Fruit fly (Drosophila melanogaster) whole organism, prepupa: ENCODE results near the gene Tlk.
A peak's percentile ranks its signal among the peaks of the same experiment; 100 is the strongest.

Experiments
- Blimp-1 ChIP-seq: fragments of 200-800 bp; sonication (Bioruptor generic); optimal IDR thresholded peaks from 3 replicates; lab custom pipeline; 2017; ENCODE audit warnings: missing biosample characterization, missing genetic modification characterization, mild to moderate bottlenecking, moderate library complexity, missing genetic modification reagents
- CG10631 ChIP-seq: fragments of 200-800 bp; sonication (Bioruptor generic); optimal IDR thresholded peaks from 2 replicates; lab custom pipeline; 2016; ENCODE audit warnings: missing biosample characterization, missing genetic modification characterization
- CG10669 ChIP-seq: fragments of 200-800 bp; sonication (Bioruptor generic); optimal IDR thresholded peaks from 3 replicates; lab custom pipeline; 2018; ENCODE audit warnings: missing biosample characterization, mild to moderate bottlenecking, missing genetic modification characterization, moderate library complexity
- CG11294 ChIP-seq: fragments of 200-800 bp; sonication (Bioruptor generic); IDR thresholded peaks from 2 replicates; pipeline ENCODE4 v1.3.6; 2022; ENCODE audit warnings: missing biosample characterization, missing genetic modification characterization
- CG11762 ChIP-seq: fragments of 200-800 bp; sonication (Bioruptor generic); optimal IDR thresholded peaks from 3 replicates; lab custom pipeline; 2016; ENCODE audit warnings: missing biosample characterization, missing genetic modification characterization; ENCODE audit not compliant: insufficient read depth
- CG11902 ChIP-seq: fragments of 200-800 bp; sonication (Bioruptor generic); optimal IDR thresholded peaks from 3 replicates; lab custom pipeline; 2016; ENCODE audit warnings: missing biosample characterization, missing genetic modification characterization
- CG15336 ChIP-seq: fragments of 200-800 bp; sonication (Bioruptor generic); IDR thresholded peaks from 2 replicates; pipeline ENCODE4 v1.3.6; 2022; ENCODE audit warnings: missing biosample characterization, missing genetic modification characterization
- CG1621 ChIP-seq: fragments of 200-800 bp; sonication (Bioruptor generic); optimal IDR thresholded peaks from 3 replicates; lab custom pipeline; 2018; ENCODE audit warnings: missing biosample characterization, mild to moderate bottlenecking, missing genetic modification characterization
- CG3032 ChIP-seq: fragments of 200-800 bp; optimal IDR thresholded peaks from 2 replicates; lab custom pipeline; 2019; ENCODE audit warnings: missing biosample characterization, mild to moderate bottlenecking, missing genetic modification characterization, moderate library complexity
- CG32006 ChIP-seq: fragments of 200-800 bp; sonication (Bioruptor generic); optimal IDR thresholded peaks from 3 replicates; lab custom pipeline; 2017; ENCODE audit warnings: missing biosample characterization, mild to moderate bottlenecking, missing genetic modification characterization
- CG34406 ChIP-seq: fragments of 200-800 bp; sonication (Bioruptor generic); optimal IDR thresholded peaks from 3 replicates; lab custom pipeline; 2016; ENCODE audit warnings: missing biosample characterization, missing genetic modification characterization
- CG3919 ChIP-seq: fragments of 200-800 bp; sonication (Bioruptor generic); optimal IDR thresholded peaks from 3 replicates; lab custom pipeline; 2016; ENCODE audit warnings: missing biosample characterization, missing genetic modification characterization
- CG6163 ChIP-seq: fragments of 200-800 bp; sonication (Bioruptor generic); IDR thresholded peaks from 3 replicates; pipeline ENCODE4 v1.3.6; 2022; ENCODE audit warnings: missing biosample characterization, missing genetic modification characterization
- CG6276 ChIP-seq: fragments of 200-800 bp; sonication (Bioruptor generic); optimal IDR thresholded peaks from 2 replicates; lab custom pipeline; 2017; ENCODE audit warnings: missing biosample characterization, mild to moderate bottlenecking, missing genetic modification characterization
- CG6792 ChIP-seq: fragments of 200-800 bp; sonication (Bioruptor generic); optimal IDR thresholded peaks from 3 replicates; lab custom pipeline; 2016; ENCODE audit warnings: missing biosample characterization, missing genetic modification characterization
- CG6808 ChIP-seq: fragments of 200-800 bp; sonication (Bioruptor generic); optimal IDR thresholded peaks from 3 replicates; lab custom pipeline; 2017; ENCODE audit warnings: missing biosample characterization, missing genetic modification characterization, mild to moderate bottlenecking, moderate library complexity, missing genetic modification reagents
- CG6854 ChIP-seq: fragments of 200-800 bp; sonication (Bioruptor generic); optimal IDR thresholded peaks from 2 replicates; lab custom pipeline; 2017; ENCODE audit warnings: missing biosample characterization, mild to moderate bottlenecking, missing genetic modification characterization
- CG7368 ChIP-seq: fragments of 200-800 bp; sonication (Bioruptor generic); optimal IDR thresholded peaks from 3 replicates; lab custom pipeline; 2016; ENCODE audit warnings: missing biosample characterization, missing genetic modification characterization
- CG8119 ChIP-seq: fragments of 200-800 bp; sonication (Bioruptor generic); IDR thresholded peaks from 3 replicates; pipeline ENCODE4 v1.3.6; 2022; ENCODE audit warnings: missing biosample characterization, missing genetic modification characterization
- CG8319 ChIP-seq: fragments of 200-800 bp; sonication (Bioruptor generic); optimal IDR thresholded peaks from 3 replicates; lab custom pipeline; 2016; ENCODE audit warnings: missing biosample characterization, missing genetic modification characterization
- CG8632 ChIP-seq: fragments of 200-800 bp; sonication (Bioruptor generic); optimal IDR thresholded peaks from 3 replicates; lab custom pipeline; 2016; ENCODE audit warnings: missing biosample characterization, missing genetic modification characterization
- CG9139 ChIP-seq: fragments of 200-800 bp; sonication (Bioruptor generic); optimal IDR thresholded peaks from 3 replicates; lab custom pipeline; 2017; ENCODE audit warnings: missing biosample characterization, mild to moderate bottlenecking, missing genetic modification characterization
- Eip75B ChIP-seq: fragments of 200-800 bp; sonication (Bioruptor generic); optimal IDR thresholded peaks from 3 replicates; lab custom pipeline; 2016; ENCODE audit warnings: missing biosample characterization, missing genetic modification characterization
- Eip78C ChIP-seq: fragments of 200-800 bp; sonication (Bioruptor generic); peaks from one replicate; lab custom pipeline; 2016; ENCODE audit warnings: missing biosample characterization, missing genetic modification characterization
- Eip93F ChIP-seq: fragments of 200-800 bp; sonication (Bioruptor generic); optimal IDR thresholded peaks from 2 replicates; lab custom pipeline; 2016; ENCODE audit warnings: missing biosample characterization, mild to moderate bottlenecking, missing genetic modification characterization
- Ets21C ChIP-seq: fragments of 200-800 bp; sonication (Bioruptor generic); optimal IDR thresholded peaks from 3 replicates; lab custom pipeline; 2016; ENCODE audit warnings: missing biosample characterization, missing genetic modification characterization
- Ets96B ChIP-seq: fragments of 200-800 bp; optimal IDR thresholded peaks from 2 replicates; lab custom pipeline; 2019; ENCODE audit warnings: missing biosample characterization, mild to moderate bottlenecking, missing genetic modification characterization, moderate library complexity
- Hr39 ChIP-seq: fragments of 200-800 bp; sonication (Bioruptor generic); optimal IDR thresholded peaks from 2 replicates; lab custom pipeline; 2016; ENCODE audit warnings: missing biosample characterization, missing genetic modification characterization
- Hr4 ChIP-seq: fragments of 200-800 bp; sonication (Bioruptor generic); optimal IDR thresholded peaks from 3 replicates; lab custom pipeline; 2016; ENCODE audit warnings: missing biosample characterization, missing genetic modification characterization
- Lpt ChIP-seq: fragments of 200-800 bp; sonication (Bioruptor generic); optimal IDR thresholded peaks from 3 replicates; lab custom pipeline; 2016; ENCODE audit warnings: missing biosample characterization, missing genetic modification characterization
- Met ChIP-seq: fragments of 200-800 bp; sonication (Bioruptor generic); optimal IDR thresholded peaks from 3 replicates; lab custom pipeline; 2016; ENCODE audit warnings: missing biosample characterization, missing genetic modification characterization
- OdsH ChIP-seq: fragments of 200-800 bp; sonication (Bioruptor generic); optimal IDR thresholded peaks from 3 replicates; lab custom pipeline; 2016; ENCODE audit warnings: missing biosample characterization, missing genetic modification characterization
- Smox ChIP-seq: fragments of 200-800 bp; sonication (Bioruptor generic); optimal IDR thresholded peaks from 3 replicates; lab custom pipeline; 2016; ENCODE audit warnings: missing biosample characterization, missing genetic modification characterization
- Sox102F ChIP-seq: fragments of 200-800 bp; sonication (Bioruptor generic); optimal IDR thresholded peaks from 2 replicates; lab custom pipeline; 2016; ENCODE audit warnings: missing biosample characterization, mild to moderate bottlenecking, missing genetic modification characterization
- Sox14 ChIP-seq: fragments of 200-800 bp; sonication (Bioruptor generic); optimal IDR thresholded peaks from 3 replicates; lab custom pipeline; 2016; ENCODE audit warnings: missing biosample characterization, missing genetic modification characterization
- Sox15 ChIP-seq: fragments of 200-800 bp; sonication (Bioruptor generic); optimal IDR thresholded peaks from 3 replicates; lab custom pipeline; 2016; ENCODE audit warnings: missing biosample characterization, missing genetic modification characterization
- achi ChIP-seq: fragments of 200-800 bp; sonication (Bioruptor generic); optimal IDR thresholded peaks from 3 replicates; lab custom pipeline; 2016; ENCODE audit warnings: missing biosample characterization, missing genetic modification characterization
- cyc ChIP-seq: fragments of 200-800 bp; sonication (Bioruptor generic); optimal IDR thresholded peaks from 3 replicates; lab custom pipeline; 2016; ENCODE audit warnings: missing biosample characterization, missing genetic modification characterization
- eg ChIP-seq: fragments of 200-800 bp; sonication (Bioruptor generic); IDR thresholded peaks from 3 replicates; pipeline ENCODE4 v1.3.6; 2022; ENCODE audit warnings: missing biosample characterization, missing genetic modification characterization
- esn ChIP-seq: fragments of 200-800 bp; sonication (Bioruptor generic); optimal IDR thresholded peaks from 2 replicates; lab custom pipeline; 2016; ENCODE audit warnings: missing biosample characterization, mild to moderate bottlenecking, missing genetic modification characterization, moderate library complexity
- fd59A ChIP-seq: fragments of 200-800 bp; sonication (Bioruptor generic); optimal IDR thresholded peaks from 2 replicates; lab custom pipeline; 2017; ENCODE audit warnings: missing biosample characterization, mild to moderate bottlenecking, missing genetic modification characterization, missing genetic modification reagents
- fd85E ChIP-seq: fragments of 200-800 bp; sonication (Bioruptor generic); optimal IDR thresholded peaks from 3 replicates; lab custom pipeline; 2016; ENCODE audit warnings: missing biosample characterization, missing genetic modification characterization
- fkh ChIP-seq: fragments of 200-800 bp; sonication (Bioruptor generic); optimal IDR thresholded peaks from 3 replicates; lab custom pipeline; 2017; ENCODE audit warnings: missing biosample characterization, mild to moderate bottlenecking, missing genetic modification characterization, moderate library complexity
- lz ChIP-seq: fragments of 200-800 bp; sonication (Bioruptor generic); optimal IDR thresholded peaks from 3 replicates; lab custom pipeline; 2016; ENCODE audit warnings: missing biosample characterization, missing genetic modification characterization
- net ChIP-seq: fragments of 200-800 bp; sonication (Bioruptor generic); optimal IDR thresholded peaks from 3 replicates; lab custom pipeline; 2016; ENCODE audit warnings: missing biosample characterization, missing genetic modification characterization
- pdm3 ChIP-seq: fragments of 200-800 bp; sonication (Bioruptor generic); optimal IDR thresholded peaks from 3 replicates; lab custom pipeline; 2016; ENCODE audit warnings: missing biosample characterization, missing genetic modification characterization
- salr ChIP-seq, 2 experiments: fragments of 200-800 bp; sonication (Bioruptor generic); optimal IDR thresholded peaks; 3 replicates each; lab custom pipeline; 2016 to 2018; ENCODE audit warnings: missing biosample characterization in 2 of 2, missing genetic modification characterization in 2 of 2, mild to moderate bottlenecking in 1 of 2
- spab ChIP-seq: fragments of 200-800 bp; sonication (Bioruptor generic); optimal IDR thresholded peaks from 2 replicates; lab custom pipeline; 2017; ENCODE audit warnings: missing biosample characterization, mild to moderate bottlenecking, missing genetic modification characterization, missing genetic modification reagents
- ss ChIP-seq, 2 experiments: fragments of 200-800 bp; sonication (Bioruptor generic); optimal IDR thresholded peaks; 2 replicates in 1 of 2; 3 replicates in 1 of 2; lab custom pipeline; 2017 to 2018; ENCODE audit warnings: mild to moderate bottlenecking in 2 of 2, missing biosample characterization in 2 of 2, missing genetic modification characterization in 2 of 2, moderate library complexity in 1 of 2
- svp ChIP-seq: fragments of 200-800 bp; sonication (Bioruptor generic); peaks from one replicate; lab custom pipeline; 2016; ENCODE audit warnings: missing biosample characterization, missing genetic modification characterization
- topi ChIP-seq: fragments of 200-800 bp; sonication (Bioruptor generic); optimal IDR thresholded peaks from 3 replicates; lab custom pipeline; 2016; ENCODE audit warnings: missing biosample characterization, missing genetic modification characterization

Tlk gene

dm6 chrX:3739889-3740187 lies 20.0 kb downstream of the Tlk start:
- TF ChIP-seq achi (GFP tag; lab: Kevin White, UChicago) (no peak), Smox (GFP tag; lab: Kevin White, UChicago) (no peak), CG11902 (no peak), fkh (GFP tag; lab: Kevin White, UChicago) (peak; percentile 30)
- TF ChIP-seq, all 60 proteins: peak for 1

dm6 chrX:3740319-3740718 lies 20.5 kb downstream of the Tlk start:
- TF ChIP-seq Smox (GFP tag; lab: Kevin White, UChicago) (no peak), CG8632 (GFP tag; lab: Kevin White, UChicago) (no peak), Eip75B (GFP tag; lab: Kevin White, UChicago) (peak; percentile 7), CG6276 (GFP tag; lab: Kevin White, UChicago) (peak; percentile 50), eg (GFP tag; lab: Robert Waterston, UW) (peak; percentile 74), CG1621 (tag; lab: Kevin White, UChicago) (no peak), esn (GFP tag; lab: Kevin White, UChicago) (no peak), CG6163 (GFP tag; lab: Robert Waterston, UW) (peak; percentile 15; the same call in 1 of the 3 replicates), salr (GFP tag; optimal IDR thresholded peaks at IDR 0.05; lab: Kevin White, UChicago) (no peak), CG34406 (GFP tag; lab: Kevin White, UChicago) (peak; percentile 38), fd59A (GFP tag; lab: Kevin White, UChicago) (no peak), CG11762 (GFP tag; lab: Kevin White, UChicago) (no peak), CG10631 (GFP tag; lab: Kevin White, UChicago) (peak; percentile 28), CG7368 (GFP tag; lab: Kevin White, UChicago) (no peak), Hr4 (peak; percentile 78), CG6854 (GFP tag; lab: Kevin White, UChicago) (no peak), Sox14 (peak; percentile 14), Ets96B (no peak), fd85E (GFP tag; lab: Kevin White, UChicago) (no peak), CG32006 (GFP tag; lab: Kevin White, UChicago) (peak; percentile 77), CG8319 (no peak), Sox102F (GFP tag; lab: Kevin White, UChicago) (no peak), CG11294 (GFP tag; lab: Robert Waterston, UW) (no peak), Lpt (no peak), CG6792 (GFP tag; lab: Kevin White, UChicago) (no peak), OdsH (GFP tag; lab: Kevin White, UChicago) (no peak), Eip93F (GFP tag; lab: Kevin White, UChicago) (no peak), CG8119 (GFP tag; lab: Robert Waterston, UW) (peak; percentile 59; the same call in 2 of the 3 replicates), Eip78C (peak; percentile 45), CG11902 (no peak), CG9139 (no peak), Blimp-1 (GFP tag; lab: Kevin White, UChicago) (no peak), spab (no peak), CG15336 (GFP tag; lab: Robert Waterston, UW) (peak; percentile 62; the same call in 1 of the 2 replicates), Ets21C (no peak), Hr39 (no peak), CG3032 (tag; lab: Kevin White, UChicago) (no peak), lz (no peak), svp (GFP tag; lab: Kevin White, UChicago) (no peak), achi (GFP tag; lab: Kevin White, UChicago) (no peak), Met (peak; percentile 16), pdm3 (peak; percentile 6), topi (GFP tag; lab: Kevin White, UChicago) (peak; percentile 13), CG3919 (GFP tag; lab: Kevin White, UChicago) (no peak), Sox15 (no peak), net (GFP tag; lab: Kevin White, UChicago) (no peak), CG6808 (GFP tag; lab: Kevin White, UChicago) (no peak), cyc (GFP tag; lab: Kevin White, UChicago) (no peak), CG10669 (GFP tag; lab: Kevin White, UChicago) (no peak), ss (GFP tag; optimal IDR thresholded peaks at IDR 0.05; lab: Kevin White, UChicago) (no peak)
